Worm (Caenorhabditis elegans) whole organism, early embryonic: ENCODE measurements around the gene cogc-6.

Experiments
- B0310.2 ChIP-seq: sonication (generic microtip); optimal IDR thresholded peaks from 2 replicates; lab custom pipeline; 2016; ENCODE audit warnings: mild to moderate bottlenecking, missing genetic modification characterization, missing compliant biosample characterization
- F13C5.2 ChIP-seq: sonication (generic microtip); optimal IDR thresholded peaks from 2 replicates; lab custom pipeline; 2017; ENCODE audit warnings: mild to moderate bottlenecking, missing genetic modification characterization, inconsistent platforms, missing compliant biosample characterization
- aly-1 ChIP-seq: sonication (generic microtip); optimal IDR thresholded peaks from 2 replicates; lab custom pipeline; 2016; ENCODE audit warnings: missing genetic modification characterization, missing compliant biosample characterization
- ama-1 ChIP-seq: fragments of 150-350 bp; optimal IDR thresholded peaks from 2 replicates; lab custom pipeline; 2014
- ceh-13 ChIP-seq: fragments of 200-800 bp; sonication (Bioruptor generic); optimal IDR thresholded peaks from 2 replicates; lab custom pipeline; 2018; ENCODE audit warnings: mild to moderate bottlenecking, missing genetic modification characterization, missing compliant biosample characterization
- ceh-36 ChIP-seq: sonication (generic microtip); optimal IDR thresholded peaks from 2 replicates; lab custom pipeline; 2016; ENCODE audit warnings: missing genetic modification characterization, inconsistent platforms, missing compliant biosample characterization
- ets-7 ChIP-seq: sonication (generic microtip); optimal IDR thresholded peaks from 2 replicates; lab custom pipeline; 2016; ENCODE audit warnings: missing genotype, missing genetic modification characterization, missing compliant biosample characterization
- flt-1 ChIP-seq: fragments of 200-800 bp; sonication (Bioruptor generic); IDR thresholded peaks from 2 replicates; pipeline ENCODE4 v1.3.6; 2022; ENCODE audit warnings: missing genetic modification characterization, missing compliant biosample characterization
- hmg-4 ChIP-seq: fragments of 200-800 bp; sonication (Bioruptor generic); optimal IDR thresholded peaks from 2 replicates; lab custom pipeline; 2018; ENCODE audit warnings: mild to moderate bottlenecking, missing genetic modification characterization, missing compliant biosample characterization
- tbx-11 ChIP-seq: fragments of 200-800 bp; sonication (Bioruptor generic); IDR thresholded peaks from 2 replicates; pipeline ENCODE4 v1.3.6; 2022; ENCODE audit warnings: missing genetic modification characterization, missing compliant biosample characterization

ce11 chrV:8252532-8252931 lies 31.4 kb upstream of the cogc-6 start:
- TF ChIP-seq ama-1 (lab: Kevin White, UChicago) (no peak), hmg-4 (no peak), tbx-11 (GFP tag; lab: Robert Waterston, UW) (no peak), B0310.2 (tag; lab: Kevin White, UChicago) (no peak), ceh-36 (no peak), ets-7 (no peak), F13C5.2 (tag; lab: Kevin White, UChicago) (no peak), aly-1 (tag; lab: Kevin White, UChicago) (no peak), ceh-13 (GFP tag; lab: Kevin White, UChicago) (no peak), flt-1 (GFP tag; lab: Robert Waterston, UW) (no peak)
